Fruit fly (Drosophila melanogaster) whole organism, embryonic: Measurements from ENCODE around the gene Rack1.
A peak's percentile ranks its signal among the peaks of the same experiment; 100 is the strongest.

ENCODE experiments used
- C15 ChIP-seq: fragments of 200-800 bp; sonication (Bioruptor generic); IDR thresholded peaks from 3 replicates; pipeline ENCODE4 v1.3.6; 2022; ENCODE audit warnings: missing biosample characterization, missing genetic modification characterization
- CG10267 ChIP-seq: fragments of 200-800 bp; sonication (Bioruptor generic); optimal IDR thresholded peaks from 2 replicates; lab custom pipeline; 2018; ENCODE audit warnings: missing biosample characterization, mild to moderate bottlenecking, missing genetic modification characterization, moderate library complexity
- CG10979 ChIP-seq: fragments of 200-800 bp; sonication (Bioruptor generic); optimal IDR thresholded peaks from 2 replicates; lab custom pipeline; 2018; ENCODE audit warnings: missing biosample characterization, mild to moderate bottlenecking, missing genetic modification characterization, moderate library complexity
- CG11504 ChIP-seq: fragments of 200-800 bp; sonication (Bioruptor generic); optimal IDR thresholded peaks from 3 replicates; lab custom pipeline; 2019; ENCODE audit warnings: missing biosample characterization, mild to moderate bottlenecking, missing genetic modification characterization, moderate library complexity
- CG12219 ChIP-seq: fragments of 200-800 bp; sonication (Bioruptor generic); optimal IDR thresholded peaks from 3 replicates; lab custom pipeline; 2018; ENCODE audit warnings: missing biosample characterization, mild to moderate bottlenecking, missing genetic modification characterization
- CG12299 ChIP-seq: fragments of 200-800 bp; sonication (Bioruptor generic); optimal IDR thresholded peaks from 2 replicates; lab custom pipeline; 2018; ENCODE audit warnings: missing biosample characterization, mild to moderate bottlenecking, missing genetic modification characterization
- CG14710 ChIP-seq: fragments of 200-800 bp; sonication (Bioruptor generic); optimal IDR thresholded peaks from 3 replicates; lab custom pipeline; 2019; ENCODE audit warnings: missing biosample characterization, mild to moderate bottlenecking, missing genetic modification characterization, moderate library complexity
- CG17829 ChIP-seq: fragments of 200-800 bp; optimal IDR thresholded peaks from 2 replicates; lab custom pipeline; 2019; ENCODE audit warnings: missing biosample characterization, mild to moderate bottlenecking, missing genetic modification characterization, moderate library complexity
- CG2712 ChIP-seq: fragments of 200-800 bp; optimal IDR thresholded peaks from 3 replicates; lab custom pipeline; 2019; ENCODE audit warnings: missing biosample characterization, mild to moderate bottlenecking, missing genetic modification characterization, moderate library complexity
- CG30403 ChIP-seq: fragments of 200-800 bp; sonication (Bioruptor generic); optimal IDR thresholded peaks from 3 replicates; lab custom pipeline; 2016; ENCODE audit warnings: missing biosample characterization, missing genetic modification characterization
- CG32532 ChIP-seq: fragments of 200-800 bp; sonication (Bioruptor generic); IDR thresholded peaks from 2 replicates; pipeline ENCODE4 v1.3.6; 2022; ENCODE audit warnings: missing biosample characterization, missing genetic modification characterization
- CG3281 ChIP-seq: fragments of 200-800 bp; sonication (Bioruptor generic); optimal IDR thresholded peaks from 3 replicates; lab custom pipeline; 2017; ENCODE audit warnings: missing biosample characterization, mild to moderate bottlenecking, missing genetic modification characterization
- CG43689 ChIP-seq: fragments of 200-800 bp; sonication (Bioruptor generic); IDR thresholded peaks from 2 replicates; pipeline ENCODE4 v1.3.6; 2022; ENCODE audit warnings: missing biosample characterization, missing genetic modification characterization
- CG4404 ChIP-seq: fragments of 200-800 bp; sonication (Bioruptor generic); IDR thresholded peaks from 2 replicates; pipeline ENCODE4 v1.3.6; 2022; ENCODE audit warnings: missing biosample characterization, missing genetic modification characterization
- CG4424 ChIP-seq: fragments of 200-800 bp; sonication (Bioruptor generic); optimal IDR thresholded peaks from 3 replicates; lab custom pipeline; 2016; ENCODE audit warnings: missing biosample characterization, missing genetic modification characterization
- CG4854 ChIP-seq: fragments of 200-800 bp; sonication (Bioruptor generic); optimal IDR thresholded peaks from 2 replicates; lab custom pipeline; 2016; ENCODE audit warnings: missing biosample characterization, missing genetic modification characterization, inconsistent platforms
- CG7271 ChIP-seq: fragments of 200-800 bp; sonication (Bioruptor generic); optimal IDR thresholded peaks from 2 replicates; lab custom pipeline; 2018; ENCODE audit warnings: missing biosample characterization, mild to moderate bottlenecking, missing genetic modification characterization, moderate library complexity
- CG7556 ChIP-seq: fragments of 200-800 bp; sonication (Bioruptor generic); optimal IDR thresholded peaks from 2 replicates; lab custom pipeline; 2017; ENCODE audit warnings: missing biosample characterization, mild to moderate bottlenecking, missing genetic modification characterization
- CG8359 ChIP-seq: fragments of 200-800 bp; sonication (Bioruptor generic); optimal IDR thresholded peaks from 2 replicates; lab custom pipeline; 2017; ENCODE audit warnings: missing biosample characterization, mild to moderate bottlenecking, missing genetic modification characterization, borderline replicate concordance
- CoRest ChIP-seq: fragments of 200-800 bp; sonication (Bioruptor generic); optimal IDR thresholded peaks from 3 replicates; lab custom pipeline; 2018; ENCODE audit warnings: missing biosample characterization, mild to moderate bottlenecking, missing genetic modification characterization, moderate library complexity
- Dad ChIP-seq: fragments of 200-800 bp; sonication (Bioruptor generic); optimal IDR thresholded peaks from 3 replicates; lab custom pipeline; 2016; ENCODE audit warnings: missing biosample characterization, missing genetic modification characterization
- Dbx ChIP-seq: fragments of 200-800 bp; sonication (Bioruptor generic); IDR thresholded peaks from 3 replicates; pipeline ENCODE4 v1.3.6; 2022; ENCODE audit warnings: missing biosample characterization, missing genetic modification characterization
- Fer1 ChIP-seq: fragments of 200-800 bp; sonication (Bioruptor generic); optimal IDR thresholded peaks from 2 replicates; lab custom pipeline; 2017; ENCODE audit warnings: missing biosample characterization, mild to moderate bottlenecking, missing genetic modification characterization
- Fer3 ChIP-seq: fragments of 200-800 bp; sonication (Bioruptor generic); optimal IDR thresholded peaks from 2 replicates; lab custom pipeline; 2018; ENCODE audit warnings: missing biosample characterization, mild to moderate bottlenecking, missing genetic modification characterization, moderate library complexity
- H15 ChIP-seq: fragments of 200-800 bp; sonication (Bioruptor generic); IDR thresholded peaks from 3 replicates; pipeline ENCODE4 v1.3.6; 2022; ENCODE audit warnings: missing biosample characterization, missing genetic modification characterization
- HLH3B ChIP-seq: fragments of 200-800 bp; sonication (Bioruptor generic); IDR thresholded peaks from 2 replicates; pipeline ENCODE4 v1.3.6; 2022; ENCODE audit warnings: missing biosample characterization, missing genetic modification characterization
- HLH4C ChIP-seq: fragments of 200-800 bp; sonication (Bioruptor generic); IDR thresholded peaks from 3 replicates; pipeline ENCODE4 v1.3.6; 2022; ENCODE audit warnings: missing biosample characterization, missing genetic modification characterization; ENCODE audit not compliant: partially characterized antibody
- HLH54F ChIP-seq: fragments of 200-800 bp; sonication (Bioruptor generic); optimal IDR thresholded peaks from 3 replicates; lab custom pipeline; 2016; ENCODE audit warnings: missing biosample characterization, missing genetic modification characterization
- Hand ChIP-seq: fragments of 200-800 bp; sonication (Bioruptor generic); optimal IDR thresholded peaks from 2 replicates; lab custom pipeline; 2017; ENCODE audit warnings: mild to moderate bottlenecking, missing biosample characterization, missing genetic modification reagents, missing genetic modification characterization
- Hey ChIP-seq: fragments of 200-800 bp; sonication (Bioruptor generic); optimal IDR thresholded peaks from 3 replicates; lab custom pipeline; 2018; ENCODE audit warnings: missing biosample characterization, mild to moderate bottlenecking, missing genetic modification characterization
- Hr39 ChIP-seq: fragments of >200 bp; optimal IDR thresholded peaks from 2 replicates; lab custom pipeline; 2017
- Lpt ChIP-seq: fragments of >200 bp; optimal IDR thresholded peaks from 2 replicates; lab custom pipeline; 2018; ENCODE audit warnings: missing biosample characterization, missing genetic modification characterization
- Myb ChIP-seq: fragments of 200-800 bp; sonication (Bioruptor generic); optimal IDR thresholded peaks from 2 replicates; lab custom pipeline; 2016; ENCODE audit warnings: missing biosample characterization, missing genetic modification characterization
- Ptx1 ChIP-seq: fragments of 200-800 bp; sonication (Bioruptor generic); IDR thresholded peaks from 2 replicates; pipeline ENCODE4 v1.3.6; 2022; ENCODE audit warnings: missing biosample characterization, missing genetic modification characterization
- az2 ChIP-seq: fragments of 200-800 bp; sonication (Bioruptor generic); optimal IDR thresholded peaks from 3 replicates; lab custom pipeline; 2016; ENCODE audit warnings: missing biosample characterization, missing genetic modification characterization
- chn ChIP-seq: fragments of 200-800 bp; sonication (Bioruptor generic); optimal IDR thresholded peaks from 2 replicates; lab custom pipeline; 2016; ENCODE audit warnings: missing biosample characterization, missing genetic modification characterization
- ci ChIP-seq: fragments of 200-800 bp; sonication (Bioruptor generic); IDR thresholded peaks from 3 replicates; pipeline ENCODE4 v1.3.6; 2022; ENCODE audit warnings: missing biosample characterization, missing genetic modification characterization
- dmrt99B ChIP-seq: fragments of 200-800 bp; sonication (Bioruptor generic); optimal IDR thresholded peaks from 2 replicates; lab custom pipeline; 2018; ENCODE audit warnings: missing biosample characterization, mild to moderate bottlenecking, missing genetic modification characterization, moderate library complexity
- gem ChIP-seq: fragments of 200-800 bp; sonication (Bioruptor generic); optimal IDR thresholded peaks from 2 replicates; lab custom pipeline; 2019; ENCODE audit warnings: missing biosample characterization, mild to moderate bottlenecking, missing genetic modification characterization, moderate library complexity
- grau ChIP-seq: fragments of 200-800 bp; optimal IDR thresholded peaks from 3 replicates; lab custom pipeline; 2019; ENCODE audit warnings: missing biosample characterization, mild to moderate bottlenecking, missing genetic modification characterization, moderate library complexity
- gsb-n ChIP-seq: fragments of 200-800 bp; sonication (Bioruptor generic); optimal IDR thresholded peaks from 3 replicates; lab custom pipeline; 2018; ENCODE audit warnings: missing biosample characterization, mild to moderate bottlenecking, missing genetic modification characterization
- hb ChIP-seq: fragments of 200-800 bp; sonication (Bioruptor generic); IDR thresholded peaks from 3 replicates; pipeline ENCODE4 v1.3.6; 2022; ENCODE audit warnings: missing biosample characterization, missing genetic modification characterization; ENCODE audit not compliant: partially characterized antibody
- insv ChIP-seq, 2 experiments: fragments of 200-800 bp; sonication (Bioruptor generic); optimal IDR thresholded peaks; 3 replicates each; lab custom pipeline; 2016 to 2018; ENCODE audit warnings: missing biosample characterization in 2 of 2, missing genetic modification characterization in 2 of 2
- ken ChIP-seq: fragments of 200-800 bp; sonication (Bioruptor generic); IDR thresholded peaks from 3 replicates; pipeline ENCODE4 v1.3.6; 2022; ENCODE audit warnings: missing biosample characterization, missing genetic modification characterization
- lmd ChIP-seq: fragments of 200-800 bp; sonication (Bioruptor generic); IDR thresholded peaks from 2 replicates; pipeline ENCODE4 v1.3.6; 2022; ENCODE audit warnings: missing biosample characterization, missing genetic modification characterization
- nmo ChIP-seq: fragments of 200-800 bp; sonication (Bioruptor generic); optimal IDR thresholded peaks from 2 replicates; lab custom pipeline; 2018; ENCODE audit warnings: missing biosample characterization, mild to moderate bottlenecking, missing genetic modification characterization, moderate library complexity
- prd ChIP-seq, 3 experiments: fragments of >200 bp in 2 of 3; fragments of 200-800 bp in 1 of 3; sonication (Bioruptor generic) in 1 of 3; optimal IDR thresholded peaks in 2 of 3; IDR thresholded peaks in 1 of 3; 2 replicates in 2 of 3; 3 replicates in 1 of 3; pipeline versions ENCODE4 v1.3.6 to Lab custom; 2017 to 2022; ENCODE audit warnings: missing biosample characterization in 1 of 3, missing genetic modification characterization in 1 of 3
- ranshi ChIP-seq: fragments of 200-800 bp; sonication (Bioruptor generic); IDR thresholded peaks from 2 replicates; pipeline ENCODE4 v1.3.6; 2022; ENCODE audit warnings: missing biosample characterization, missing genetic modification characterization
- schlank ChIP-seq: fragments of 200-800 bp; sonication (Bioruptor generic); optimal IDR thresholded peaks from 2 replicates; lab custom pipeline; 2018; ENCODE audit warnings: missing biosample characterization, mild to moderate bottlenecking, missing genetic modification characterization
- slp2 ChIP-seq: fragments of 200-800 bp; sonication (Bioruptor generic); optimal IDR thresholded peaks from 2 replicates; lab custom pipeline; 2016; ENCODE audit warnings: missing biosample characterization, missing genetic modification characterization
- yki ChIP-seq: fragments of >200 bp; optimal IDR thresholded peaks from 3 replicates; lab custom pipeline; 2018

Rack1 gene

DNA sequence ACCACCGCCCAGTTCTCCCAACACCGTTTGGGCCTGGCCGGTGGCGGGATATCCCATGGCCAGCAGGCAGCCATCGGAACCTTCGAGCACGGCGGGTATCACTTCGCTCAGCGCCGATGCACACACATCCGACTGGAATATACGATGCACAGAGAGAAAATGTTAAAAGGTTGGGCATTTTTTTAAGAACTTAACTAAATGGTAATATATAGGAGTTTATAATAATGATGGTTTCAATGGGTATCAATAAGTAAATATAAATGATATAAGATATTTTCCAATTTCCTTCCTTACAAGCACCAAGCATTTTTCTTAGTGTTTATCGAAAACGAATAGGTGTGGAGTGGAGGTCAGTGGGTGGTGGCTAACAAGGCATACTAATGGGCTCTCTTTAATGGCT is 24.5 kb upstream of the Rack1 start (continued):
- peak; percentile 62 for TF ChIP-seq CG11504 (tag; lab: Kevin White, UChicago)
- no peak for TF ChIP-seq Hey
- peak; percentile 21 for TF ChIP-seq CG3281 (GFP tag; lab: Kevin White, UChicago)
- no peak for TF ChIP-seq Hr39 (lab: Kevin White, UChicago)
- TF ChIP-seq Dad (GFP tag; lab: Kevin White, UChicago), result no peak
- TF ChIP-seq CG4424, result no peak
- TF ChIP-seq chn (GFP tag; lab: Kevin White, UChicago), result peak; percentile 12
- no peak for TF ChIP-seq prd (optimal IDR thresholded peaks at IDR 0.05; lab: Kevin White, UChicago)
- peak; percentile 70 for TF ChIP-seq prd (GFP tag; IDR thresholded peaks at IDR 0.05; lab: Robert Waterston, UW)
- TF ChIP-seq yki (lab: Kevin White, UChicago), result no peak
- no peak for TF ChIP-seq H15
- 0 out of 2 replicates have a peak, but pooled peaks have one; percentile 20 for TF ChIP-seq CG4404 (GFP tag; lab: Robert Waterston, UW)
- TF ChIP-seq ken (GFP tag; lab: Robert Waterston, UW), result 0 out of 3 replicates have a peak, but pooled peaks have one; percentile 10
- peak; percentile 53 for TF ChIP-seq CG7556 (GFP tag; lab: Kevin White, UChicago)
- TF ChIP-seq insv (GFP tag; optimal IDR thresholded peaks at IDR 0.05; lab: Kevin White, UChicago), result no peak
- TF ChIP-seq CG10267 (tag; lab: Kevin White, UChicago), result peak; percentile 29
- peak; percentile 40 for TF ChIP-seq lmd
- 0 out of 2 replicates have a peak, but pooled peaks have one; percentile 7 for TF ChIP-seq ranshi (GFP tag; lab: Robert Waterston, UW)
- TF ChIP-seq Fer3, result peak; percentile 19
- no peak for TF ChIP-seq Dbx (GFP tag; lab: Robert Waterston, UW)
- TF ChIP-seq CG10979 (tag; lab: Kevin White, UChicago), result peak; percentile 59
- TF ChIP-seq CG12299 (tag; lab: Kevin White, UChicago), result no peak
- peak; percentile 31 for TF ChIP-seq CoRest (tag; lab: Kevin White, UChicago)
- 0 out of 2 replicates have a peak, but pooled peaks have one; percentile 10 for TF ChIP-seq Ptx1 (GFP tag; lab: Robert Waterston, UW)
- peak; percentile 64 for TF ChIP-seq dmrt99B (tag; lab: Kevin White, UChicago)
- no peak for TF ChIP-seq C15 (GFP tag; lab: Robert Waterston, UW)
- TF ChIP-seq CG2712 (tag; lab: Kevin White, UChicago), result peak; percentile 60
- no peak for TF ChIP-seq hb (GFP tag; lab: Robert Waterston, UW)
- TF ChIP-seq Lpt (GFP tag; lab: Kevin White, UChicago), result no peak
- peak; percentile 49; the same call in 1 of the 3 replicates for TF ChIP-seq ci (GFP tag; lab: Robert Waterston, UW)
- no peak for TF ChIP-seq CG12219 (GFP tag; lab: Kevin White, UChicago)
- TF ChIP-seq CG14710, result peak; percentile 29
- TF ChIP-seq CG43689 (GFP tag; lab: Robert Waterston, UW), result 0 out of 2 replicates have a peak, but pooled peaks have one; percentile 23
- TF ChIP-seq Hand (GFP tag; lab: Kevin White, UChicago), result no peak
- no peak for TF ChIP-seq CG8359 (GFP tag; lab: Kevin White, UChicago)
- no peak for TF ChIP-seq HLH4C
- no peak for TF ChIP-seq schlank (tag; lab: Kevin White, UChicago)
- TF ChIP-seq nmo (GFP tag; lab: Kevin White, UChicago), result peak; percentile 32
- TF ChIP-seq CG32532 (GFP tag; lab: Robert Waterston, UW), result peak; percentile 35; the same call in 1 of the 2 replicates
- peak; percentile 52 for TF ChIP-seq HLH3B (GFP tag; lab: Robert Waterston, UW)
- peak; percentile 70 for TF ChIP-seq gem (tag; lab: Kevin White, UChicago)
- peak; percentile 22 for TF ChIP-seq az2 (GFP tag; lab: Kevin White, UChicago)
- no peak for TF ChIP-seq gsb-n
- TF ChIP-seq Myb (GFP tag; lab: Kevin White, UChicago), result no peak
- TF ChIP-seq HLH54F (GFP tag; lab: Kevin White, UChicago), result no peak
- TF ChIP-seq grau (tag; lab: Kevin White, UChicago), result peak; percentile 46
- no peak for TF ChIP-seq CG4854 (GFP tag; lab: Kevin White, UChicago)
- no peak for TF ChIP-seq slp2 (GFP tag; lab: Kevin White, UChicago)
- TF ChIP-seq Fer1, result peak; percentile 53
- TF ChIP-seq CG17829 (tag; lab: Kevin White, UChicago), result peak; percentile 25
- TF ChIP-seq CG30403 (GFP tag; lab: Kevin White, UChicago), result peak; percentile 34
- no peak for TF ChIP-seq CG7271 (tag; lab: Kevin White, UChicago)
